Worm (Caenorhabditis elegans): ENCODE measurements around the gene ooc-5.

Gene ooc-5

DNA sequence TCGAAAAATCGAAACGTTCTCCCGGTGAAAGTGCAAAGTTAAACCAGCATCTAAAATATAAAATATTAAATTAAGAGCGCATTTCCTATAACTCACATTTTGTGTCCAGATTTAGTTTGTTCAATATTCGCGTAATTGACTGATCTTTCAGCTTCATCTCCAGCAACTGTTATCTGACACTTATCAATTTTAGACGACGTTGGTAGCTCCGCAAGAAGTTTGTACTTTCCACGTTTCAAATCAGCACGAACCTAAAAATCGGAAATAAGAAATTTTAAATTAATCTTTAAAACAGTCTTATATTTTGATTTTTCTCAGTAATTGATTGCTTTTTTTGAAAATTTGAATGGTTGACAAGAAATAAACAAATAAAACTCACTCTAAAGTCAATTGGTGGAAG, 24.7 kb downstream of the ooc-5 start:
- TF ChIP-seq fkh-6 (tag; optimal IDR thresholded peaks at IDR 0.05) (no peak), sdc-2 (tag; optimal IDR thresholded peaks at IDR 0.05) (no peak), lim-6 (tag; optimal IDR thresholded peaks at IDR 0.05) (no peak), pat-9 (tag; optimal IDR thresholded peaks at IDR 0.05) (no peak), ceh-19 (GFP tag; optimal IDR thresholded peaks at IDR 0.05) (no peak), F13H6.1 (tag; optimal IDR thresholded peaks at IDR 0.05) (no peak), npax-4 (tag; optimal IDR thresholded peaks at IDR 0.05) (no peak), unc-86 (tag; optimal IDR thresholded peaks at IDR 0.05) (no peak), hlh-30 (tag; optimal IDR thresholded peaks at IDR 0.05; ENCODE audit: insufficient read depth) (no peak), fkh-10 (GFP tag; optimal IDR thresholded peaks at IDR 0.05) (no peak), ahr-1 (tag; optimal IDR thresholded peaks at IDR 0.05) (no peak), nfya-1 (tag; optimal IDR thresholded peaks at IDR 0.05) (no peak), K02D7.2 (tag; optimal IDR thresholded peaks at IDR 0.05) (no peak)

ce11 chrII:9019704-9020103, 26.7 kb downstream of the ooc-5 start, which contains the start of gene dep-1:
Gene dep-1, minus strand, starts transcription at chrII:9019798.
- TF ChIP-seq Y22D7AL.16 (tag; optimal IDR thresholded peaks at IDR 0.05): no peak
- no peak for TF ChIP-seq ceh-14 (tag; optimal IDR thresholded peaks at IDR 0.05)
- TF ChIP-seq unc-42 (tag; optimal IDR thresholded peaks at IDR 0.05): no peak
- no peak for TF ChIP-seq ceh-30 (tag; optimal IDR thresholded peaks at IDR 0.05)
- TF ChIP-seq odd-2 (tag; optimal IDR thresholded peaks at IDR 0.05): no peak
- no peak for TF ChIP-seq K02D7.2 (tag; optimal IDR thresholded peaks at IDR 0.05)
- TF ChIP-seq tbx-7 (tag; optimal IDR thresholded peaks at IDR 0.05): no peak
- no peak for TF ChIP-seq hlh-30 (tag; optimal IDR thresholded peaks at IDR 0.05; ENCODE audit: insufficient read depth)

DNA sequence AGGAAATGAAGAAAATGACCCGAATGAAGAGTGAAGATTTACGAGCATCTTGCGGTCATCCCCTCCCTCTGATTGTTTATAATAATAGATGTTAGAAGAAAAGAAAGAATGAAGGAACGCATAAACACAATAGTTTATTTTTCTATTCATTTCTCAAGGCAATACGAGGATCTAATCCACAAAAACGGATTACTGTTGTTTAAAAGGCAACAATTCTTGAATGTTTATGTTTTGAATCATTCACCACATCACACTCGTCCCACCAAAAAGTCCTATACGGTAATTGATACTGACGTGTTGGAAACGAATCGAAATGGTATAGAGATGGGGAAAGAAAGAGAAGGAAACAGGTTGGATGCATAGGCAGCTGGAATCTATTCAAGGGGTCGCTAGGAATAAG, 28.7 kb downstream of the ooc-5 start:
- TF ChIP-seq lim-6 (tag; optimal IDR thresholded peaks at IDR 0.05) (no peak), unc-86 (tag; optimal IDR thresholded peaks at IDR 0.05) (no peak), nhr-11 (tag; optimal IDR thresholded peaks at IDR 0.05) (no peak), unc-42 (tag; optimal IDR thresholded peaks at IDR 0.05) (no peak), ahr-1 (tag; optimal IDR thresholded peaks at IDR 0.05) (no peak), dve-1 (tag; optimal IDR thresholded peaks at IDR 0.05) (no peak), ref-2 (tag; optimal IDR thresholded peaks at IDR 0.05) (no peak), che-1 (tag; optimal IDR thresholded peaks at IDR 0.05) (no peak), pros-1 (tag; optimal IDR thresholded peaks at IDR 0.05) (no peak), unc-3 (GFP tag; conservative IDR thresholded peaks at IDR 0.05) (no peak), unc-3 (tag; optimal IDR thresholded peaks at IDR 0.05) (no peak), K09A11.1 (tag; optimal IDR thresholded peaks at IDR 0.05; ENCODE audit: insufficient read depth) (no peak), hlh-30 (tag; optimal IDR thresholded peaks at IDR 0.05; ENCODE audit: insufficient read depth) (no peak), ceh-48 (tag; optimal IDR thresholded peaks at IDR 0.05) (no peak), ceh-30 (tag; optimal IDR thresholded peaks at IDR 0.05) (no peak), pat-9 (tag; optimal IDR thresholded peaks at IDR 0.05) (no peak), ceh-19 (GFP tag; optimal IDR thresholded peaks at IDR 0.05) (no peak), tbx-7 (tag; optimal IDR thresholded peaks at IDR 0.05) (no peak), npax-4 (tag; optimal IDR thresholded peaks at IDR 0.05) (no peak), pha-2 (tag; optimal IDR thresholded peaks at IDR 0.05) (no peak), eyg-1 (tag; optimal IDR thresholded peaks at IDR 0.05) (no peak)

- no peak for TF ChIP-seq dmd-4 (tag; optimal IDR thresholded peaks at IDR 0.05; ENCODE audit: borderline replicate concordance)
- TF ChIP-seq tbx-2 (tag; optimal IDR thresholded peaks at IDR 0.05): no peak
- TF ChIP-seq F13H6.1 (tag; optimal IDR thresholded peaks at IDR 0.05): no peak
- TF ChIP-seq ceh-24 (tag; optimal IDR thresholded peaks at IDR 0.05): no peak
- no peak for TF ChIP-seq elt-4 (tag; optimal IDR thresholded peaks at IDR 0.05)
- TF ChIP-seq ttx-3 (tag; optimal IDR thresholded peaks at IDR 0.05): no peak
- TF ChIP-seq C08G9.2 (tag; optimal IDR thresholded peaks at IDR 0.05): no peak
Observed at ce11 chrII:9024312-9024711, 31.4 kb downstream of the ooc-5 start.

All from whole organism, late embryonic.